Worm (Caenorhabditis elegans): ENCODE measurements around the gene jmjd-2.

- TF ChIP-seq nhr-11 (tag; optimal IDR thresholded peaks at IDR 0.05) (no peak), sea-2 (GFP tag; optimal IDR thresholded peaks at IDR 0.05) (no peak), daf-12 (tag; optimal IDR thresholded peaks at IDR 0.05) (no peak), nhr-77 (tag; optimal IDR thresholded peaks at IDR 0.05) (no peak), nhr-12 (tag; optimal IDR thresholded peaks at IDR 0.05) (no peak), jun-1 (tag; optimal IDR thresholded peaks at IDR 0.05) (no peak), egl-27 (tag; optimal IDR thresholded peaks at IDR 0.05) (no peak), unc-62 (GFP tag; optimal IDR thresholded peaks at IDR 0.05) (no peak)
Measured at ce11 chrII:14218142-14218541, 25.3 kb downstream of the jmjd-2 start.
